Fruit fly (Drosophila melanogaster) whole organism, embryonic: ENCODE measurements around the gene CG14234.

Source experiments
- ATbp ChIP-seq: fragments of 200-800 bp; sonication (Bioruptor generic); optimal IDR thresholded peaks from 2 replicates; lab custom pipeline; 2017; ENCODE audit warnings: missing biosample characterization, mild to moderate bottlenecking, missing genetic modification characterization, missing genetic modification reagents
- CG11247 ChIP-seq: fragments of 200-800 bp; sonication (Bioruptor generic); IDR thresholded peaks from 2 replicates; pipeline ENCODE4 v1.3.6; 2022; ENCODE audit warnings: missing biosample characterization, missing genetic modification characterization
- CG11695 ChIP-seq: fragments of 200-800 bp; sonication (Bioruptor generic); IDR thresholded peaks from 3 replicates; pipeline ENCODE4 v1.3.6; 2022; ENCODE audit warnings: missing biosample characterization, missing genetic modification characterization
- CG12744 ChIP-seq: fragments of 200-800 bp; sonication (Bioruptor generic); optimal IDR thresholded peaks from 2 replicates; lab custom pipeline; 2016; ENCODE audit warnings: missing biosample characterization, missing genetic modification characterization
- CG14710 ChIP-seq: fragments of 200-800 bp; sonication (Bioruptor generic); optimal IDR thresholded peaks from 3 replicates; lab custom pipeline; 2019; ENCODE audit warnings: missing biosample characterization, mild to moderate bottlenecking, missing genetic modification characterization, moderate library complexity
- CG14965 ChIP-seq: fragments of 200-800 bp; sonication (Bioruptor generic); optimal IDR thresholded peaks from 2 replicates; lab custom pipeline; 2016; ENCODE audit warnings: missing biosample characterization, missing genetic modification characterization, borderline replicate concordance
- CG15011 ChIP-seq: fragments of 200-800 bp; sonication (Bioruptor generic); optimal IDR thresholded peaks from 3 replicates; lab custom pipeline; 2018; ENCODE audit warnings: missing biosample characterization, mild to moderate bottlenecking, missing genetic modification characterization
- CG15514 ChIP-seq: fragments of 200-800 bp; sonication (Bioruptor generic); optimal IDR thresholded peaks from 3 replicates; lab custom pipeline; 2017; ENCODE audit warnings: missing biosample characterization, missing genetic modification characterization, mild to moderate bottlenecking, moderate library complexity, missing genetic modification reagents
- CG15696 ChIP-seq: fragments of 200-800 bp; sonication (Bioruptor generic); optimal IDR thresholded peaks from 2 replicates; lab custom pipeline; 2019; ENCODE audit warnings: missing biosample characterization, mild to moderate bottlenecking, missing genetic modification characterization, moderate library complexity
- CG18764 ChIP-seq: fragments of 200-800 bp; sonication (Bioruptor generic); optimal IDR thresholded peaks from 3 replicates; lab custom pipeline; 2016; ENCODE audit warnings: missing biosample characterization, missing genetic modification characterization
- CG2875 ChIP-seq: fragments of 200-800 bp; sonication (Bioruptor generic); optimal IDR thresholded peaks from 2 replicates; lab custom pipeline; 2017; ENCODE audit warnings: missing biosample characterization, mild to moderate bottlenecking, missing genetic modification characterization, missing genetic modification reagents
- CG31441 ChIP-seq: fragments of 200-800 bp; sonication (Bioruptor generic); IDR thresholded peaks from 2 replicates; pipeline ENCODE4 v1.3.6; 2022; ENCODE audit warnings: missing biosample characterization, missing genetic modification characterization
- CG3847 ChIP-seq: fragments of 200-800 bp; sonication (Bioruptor generic); IDR thresholded peaks from 2 replicates; pipeline ENCODE4 v1.3.6; 2022; ENCODE audit warnings: missing biosample characterization, missing genetic modification characterization
- CG3995 ChIP-seq: fragments of 200-800 bp; sonication (Bioruptor generic); optimal IDR thresholded peaks from 3 replicates; lab custom pipeline; 2016; ENCODE audit warnings: missing biosample characterization, missing genetic modification characterization
- CG5953 ChIP-seq: fragments of 200-800 bp; sonication (Bioruptor generic); IDR thresholded peaks from 2 replicates; pipeline ENCODE4 v1.3.6; 2022; ENCODE audit warnings: missing biosample characterization, missing genetic modification characterization
- CG6683 ChIP-seq: fragments of 200-800 bp; sonication (Bioruptor generic); optimal IDR thresholded peaks from 2 replicates; lab custom pipeline; 2017; ENCODE audit warnings: missing biosample characterization, mild to moderate bottlenecking, missing genetic modification characterization, missing genetic modification reagents
- CG8359 ChIP-seq: fragments of 200-800 bp; sonication (Bioruptor generic); optimal IDR thresholded peaks from 2 replicates; lab custom pipeline; 2017; ENCODE audit warnings: missing biosample characterization, mild to moderate bottlenecking, missing genetic modification characterization, borderline replicate concordance
- CG8478 ChIP-seq: fragments of >200 bp; optimal IDR thresholded peaks from 2 replicates; lab custom pipeline; 2018
- CG9817 ChIP-seq: fragments of 200-800 bp; sonication (Bioruptor generic); optimal IDR thresholded peaks from 2 replicates; lab custom pipeline; 2018; ENCODE audit warnings: missing biosample characterization, mild to moderate bottlenecking, missing genetic modification characterization, moderate library complexity
- Dip3 ChIP-seq: fragments of 200-800 bp; sonication (Bioruptor generic); optimal IDR thresholded peaks from 3 replicates; lab custom pipeline; 2016; ENCODE audit warnings: missing biosample characterization, missing genetic modification characterization
- Drgx ChIP-seq: fragments of 200-800 bp; sonication (Bioruptor generic); IDR thresholded peaks from 2 replicates; pipeline ENCODE4 v1.3.6; 2022; ENCODE audit warnings: missing biosample characterization, missing genetic modification characterization
- Fer1 ChIP-seq: fragments of 200-800 bp; sonication (Bioruptor generic); optimal IDR thresholded peaks from 2 replicates; lab custom pipeline; 2017; ENCODE audit warnings: missing biosample characterization, mild to moderate bottlenecking, missing genetic modification characterization
- HLH54F ChIP-seq: fragments of 200-800 bp; sonication (Bioruptor generic); optimal IDR thresholded peaks from 3 replicates; lab custom pipeline; 2016; ENCODE audit warnings: missing biosample characterization, missing genetic modification characterization
- HLHmδ ChIP-seq: fragments of 200-800 bp; sonication (Bioruptor generic); optimal IDR thresholded peaks from 2 replicates; lab custom pipeline; 2018; ENCODE audit warnings: missing biosample characterization, mild to moderate bottlenecking, missing genetic modification characterization, moderate library complexity
- Kr ChIP-seq: fragments of 200-800 bp; sonication (Bioruptor generic); optimal IDR thresholded peaks from 2 replicates; lab custom pipeline; 2017; ENCODE audit warnings: missing biosample characterization, mild to moderate bottlenecking, missing genetic modification characterization
- Lpt ChIP-seq: fragments of >200 bp; optimal IDR thresholded peaks from 2 replicates; lab custom pipeline; 2018; ENCODE audit warnings: missing biosample characterization, missing genetic modification characterization
- MESR4 ChIP-seq: fragments of 200-800 bp; sonication (Bioruptor generic); optimal IDR thresholded peaks from 2 replicates; lab custom pipeline; 2018; ENCODE audit warnings: missing biosample characterization, mild to moderate bottlenecking, missing genetic modification characterization, moderate library complexity
- Opbp ChIP-seq: fragments of 200-800 bp; sonication (Bioruptor generic); IDR thresholded peaks from 3 replicates; pipeline ENCODE4 v1.3.6; 2022; ENCODE audit warnings: missing biosample characterization, missing genetic modification characterization; ENCODE audit not compliant: partially characterized antibody
- Rx ChIP-seq: fragments of 200-800 bp; sonication (Bioruptor generic); IDR thresholded peaks from 2 replicates; pipeline ENCODE4 v1.3.6; 2022; ENCODE audit warnings: missing biosample characterization, missing genetic modification characterization
- Scr ChIP-seq: fragments of 200-800 bp; sonication (Bioruptor generic); IDR thresholded peaks from 2 replicates; pipeline ENCODE4 v1.3.6; 2022; ENCODE audit warnings: missing biosample characterization, missing genetic modification characterization; ENCODE audit not compliant: partially characterized antibody
- Sry-β ChIP-seq: fragments of 200-800 bp; sonication (Bioruptor generic); optimal IDR thresholded peaks from 2 replicates; lab custom pipeline; 2018; ENCODE audit warnings: missing biosample characterization, mild to moderate bottlenecking, missing genetic modification characterization, moderate library complexity
- Trl ChIP-seq, 3 experiments: fragments of >200 bp in 2 of 3; fragments of 200-800 bp in 1 of 3; sonication (Bioruptor generic) in 1 of 3; optimal IDR thresholded peaks; 2 replicates in 1 of 3; 3 replicates in 2 of 3; lab custom pipeline; 2016 to 2017; ENCODE audit warnings: missing biosample characterization in 1 of 3, missing genetic modification characterization in 1 of 3
- Xbp1 ChIP-seq: fragments of 200-800 bp; sonication (Bioruptor generic); optimal IDR thresholded peaks from 3 replicates; lab custom pipeline; 2016; ENCODE audit warnings: missing biosample characterization, mild to moderate bottlenecking, missing genetic modification characterization
- amos ChIP-seq: fragments of 200-800 bp; sonication (Bioruptor generic); IDR thresholded peaks from 2 replicates; pipeline ENCODE4 v1.3.6; 2022; ENCODE audit warnings: missing biosample characterization, missing genetic modification characterization; ENCODE audit not compliant: partially characterized antibody
- aop ChIP-seq: fragments of 200-800 bp; sonication (Bioruptor generic); IDR thresholded peaks from 2 replicates; pipeline ENCODE4 v1.3.6; 2022; ENCODE audit warnings: missing biosample characterization, missing genetic modification characterization
- bbx ChIP-seq: fragments of 200-800 bp; sonication (Bioruptor generic); IDR thresholded peaks from 2 replicates; pipeline ENCODE4 v1.3.6; 2022; ENCODE audit warnings: missing biosample characterization, missing genetic modification characterization; ENCODE audit not compliant: partially characterized antibody
- bcd ChIP-seq: fragments of 200-800 bp; sonication (Bioruptor generic); optimal IDR thresholded peaks from 2 replicates; lab custom pipeline; 2017; ENCODE audit warnings: missing biosample characterization, mild to moderate bottlenecking, missing genetic modification characterization
- cwo ChIP-seq: fragments of 200-800 bp; sonication (Bioruptor generic); optimal IDR thresholded peaks from 3 replicates; lab custom pipeline; 2017; ENCODE audit warnings: missing biosample characterization, missing genetic modification characterization, mild to moderate bottlenecking, moderate library complexity, missing genetic modification reagents
- dimm ChIP-seq: fragments of 200-800 bp; sonication (Bioruptor generic); IDR thresholded peaks from 2 replicates; pipeline ENCODE4 v1.3.6; 2022; ENCODE audit warnings: missing biosample characterization, missing genetic modification characterization
- dm ChIP-seq: fragments of 200-800 bp; sonication (Bioruptor generic); optimal IDR thresholded peaks from 3 replicates; lab custom pipeline; 2016; ENCODE audit warnings: missing biosample characterization, missing genetic modification characterization
- dmrt11E ChIP-seq: fragments of 200-800 bp; sonication (Bioruptor generic); optimal IDR thresholded peaks from 3 replicates; lab custom pipeline; 2018; ENCODE audit warnings: missing biosample characterization, mild to moderate bottlenecking, missing genetic modification characterization, moderate library complexity
- nmo ChIP-seq: fragments of 200-800 bp; sonication (Bioruptor generic); optimal IDR thresholded peaks from 2 replicates; lab custom pipeline; 2018; ENCODE audit warnings: missing biosample characterization, mild to moderate bottlenecking, missing genetic modification characterization, moderate library complexity
- p53 ChIP-seq: fragments of 200-800 bp; sonication (Bioruptor generic); optimal IDR thresholded peaks from 2 replicates; lab custom pipeline; 2016; ENCODE audit warnings: missing biosample characterization, missing genetic modification characterization
- ranshi ChIP-seq: fragments of 200-800 bp; sonication (Bioruptor generic); IDR thresholded peaks from 2 replicates; pipeline ENCODE4 v1.3.6; 2022; ENCODE audit warnings: missing biosample characterization, missing genetic modification characterization
- shn ChIP-seq: fragments of 200-800 bp; sonication (Bioruptor generic); optimal IDR thresholded peaks from 3 replicates; lab custom pipeline; 2016; ENCODE audit warnings: missing biosample characterization, missing genetic modification characterization
- sqz ChIP-seq: fragments of 200-800 bp; sonication (Bioruptor generic); optimal IDR thresholded peaks from 3 replicates; lab custom pipeline; 2018; ENCODE audit warnings: missing biosample characterization, mild to moderate bottlenecking, missing genetic modification characterization
- tgo ChIP-seq: fragments of 200-800 bp; sonication (Bioruptor generic); IDR thresholded peaks from 3 replicates; pipeline ENCODE4 v1.3.6; 2022; ENCODE audit warnings: missing biosample characterization, missing genetic modification characterization
- unc-4 ChIP-seq: fragments of 200-800 bp; sonication (Bioruptor generic); IDR thresholded peaks from 2 replicates; pipeline ENCODE4 v1.3.6; 2022; ENCODE audit warnings: missing biosample characterization, missing genetic modification characterization; ENCODE audit not compliant: partially characterized antibody
- vfl ChIP-seq: fragments of 200-800 bp; sonication (Bioruptor generic); optimal IDR thresholded peaks from 2 replicates; lab custom pipeline; 2016; ENCODE audit warnings: missing biosample characterization, missing genetic modification characterization

CG14234 gene

dm6 chrX:19750626-19751149 is 15.3 kb downstream of the CG14234 start, which contains the start of gene Abcd3 (continued):
- TF ChIP-seq unc-4 (GFP tag; lab: Robert Waterston, UW), result peak; percentile 71
- TF ChIP-seq p53, result peak; percentile 50
- TF ChIP-seq vfl (GFP tag; lab: Kevin White, UChicago), result peak; percentile 62
- TF ChIP-seq Dip3 (GFP tag; lab: Kevin White, UChicago), result no peak
- TF ChIP-seq amos (GFP tag; lab: Robert Waterston, UW), result peak; percentile 66
- TF ChIP-seq Drgx (GFP tag; lab: Robert Waterston, UW), result no peak
- TF ChIP-seq ranshi, result no peak
- peak; percentile 27 for TF ChIP-seq nmo (GFP tag; lab: Kevin White, UChicago)
- TF ChIP-seq Xbp1 (GFP tag; lab: Kevin White, UChicago), result peak; percentile 1
- peak; percentile 99 for TF ChIP-seq Sry-β (GFP tag; lab: Kevin White, UChicago)
- TF ChIP-seq dimm (GFP tag; lab: Robert Waterston, UW), result no peak
- no peak for TF ChIP-seq CG11695 (GFP tag; lab: Robert Waterston, UW)
- TF ChIP-seq CG8359 (GFP tag; lab: Kevin White, UChicago), result peak; percentile 18
- TF ChIP-seq aop (GFP tag; lab: Robert Waterston, UW), result no peak
- TF ChIP-seq CG18764, result no peak
- TF ChIP-seq sqz (GFP tag; lab: Kevin White, UChicago), result no peak
- peak; percentile 33; the same call in 1 of the 2 replicates for TF ChIP-seq CG3847 (GFP tag; lab: Robert Waterston, UW)
- TF ChIP-seq Kr, result no peak
- TF ChIP-seq Fer1, result peak; percentile 71
- peak; percentile 5 for TF ChIP-seq CG9817
- TF ChIP-seq Lpt (GFP tag; lab: Kevin White, UChicago), result no peak
- peak in 1 of 2 experiments; percentile 39 for TF ChIP-seq Trl (optimal IDR thresholded peaks at IDR 0.05; lab: Kevin White, UChicago)
- peak; percentile 51 for TF ChIP-seq Trl (GFP tag; optimal IDR thresholded peaks at IDR 0.05; lab: Kevin White, UChicago)
- no peak for TF ChIP-seq CG15696
- peak; percentile 78 for TF ChIP-seq Opbp
- TF ChIP-seq HLHmδ (GFP tag; lab: Kevin White, UChicago), result peak; percentile 22
- peak; percentile 1 for TF ChIP-seq shn (GFP tag; lab: Kevin White, UChicago)
- no peak for TF ChIP-seq CG8478 (lab: Kevin White, UChicago)
- TF ChIP-seq CG15011 (GFP tag; lab: Kevin White, UChicago), result no peak
- TF ChIP-seq CG15514 (GFP tag; lab: Kevin White, UChicago), result peak; percentile 77
- no peak for TF ChIP-seq CG2875 (GFP tag; lab: Kevin White, UChicago)
- no peak for TF ChIP-seq CG5953 (GFP tag; lab: Robert Waterston, UW)
- TF ChIP-seq tgo (GFP tag; lab: Robert Waterston, UW), result no peak
- TF ChIP-seq bcd, result peak; percentile 12
- TF ChIP-seq HLH54F (GFP tag; lab: Kevin White, UChicago), result peak; percentile 39
- TF ChIP-seq dmrt11E (tag; lab: Kevin White, UChicago), result no peak
- TF ChIP-seq Rx (GFP tag; lab: Robert Waterston, UW), result no peak
- TF ChIP-seq MESR4 (GFP tag; lab: Kevin White, UChicago), result peak; percentile 94
- peak; percentile 68 for TF ChIP-seq Scr (GFP tag; lab: Robert Waterston, UW)
- no peak for TF ChIP-seq ATbp (GFP tag; lab: Kevin White, UChicago)
- TF ChIP-seq CG6683 (GFP tag; lab: Kevin White, UChicago), result peak; percentile 24
- no peak for TF ChIP-seq CG14965 (GFP tag; lab: Kevin White, UChicago)
- peak; percentile 38 for TF ChIP-seq CG14710
- TF ChIP-seq CG3995 (GFP tag; lab: Kevin White, UChicago), result no peak
- TF ChIP-seq CG31441 (GFP tag; lab: Robert Waterston, UW), result 0 out of 2 replicates have a peak, but pooled peaks have one; percentile 24
- no peak for TF ChIP-seq CG11247 (GFP tag; lab: Robert Waterston, UW)
- peak; percentile 42 for TF ChIP-seq cwo (GFP tag; lab: Kevin White, UChicago)
- peak; percentile 76 for TF ChIP-seq dm (GFP tag; lab: Kevin White, UChicago)
- peak; percentile 65 for TF ChIP-seq bbx
- TF ChIP-seq CG12744 (GFP tag; lab: Kevin White, UChicago), result no peak
